Worm (Caenorhabditis elegans): Measurements from ENCODE around the gene W06H8.2.

DNA sequence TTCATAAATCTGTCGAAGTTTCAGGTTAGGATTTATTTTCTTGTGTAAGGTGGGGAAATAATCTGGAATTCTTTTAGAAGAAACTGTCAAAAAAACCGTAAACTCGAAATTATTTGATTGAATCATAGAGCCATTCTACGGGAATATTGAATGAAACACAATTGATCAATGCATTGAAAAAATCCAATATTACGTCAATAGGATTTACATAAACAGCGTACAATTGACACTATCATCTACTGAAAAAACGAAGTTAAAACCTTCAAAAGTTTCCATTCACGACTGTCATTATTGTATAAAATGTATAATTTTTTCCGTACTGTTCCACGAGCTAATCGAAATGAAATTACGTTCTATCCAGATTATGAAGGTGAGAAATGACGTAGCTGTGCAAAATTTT is 2.0 kb downstream of the W06H8.2 start, which contains the start of gene rme-1:
- TF ChIP-seq elt-1 (tag; optimal IDR thresholded peaks at IDR 0.05) (no peak), lsy-2 (tag; optimal IDR thresholded peaks at IDR 0.05) (no peak), unc-62 (GFP tag; optimal IDR thresholded peaks at IDR 0.05) (no peak), ztf-11 (tag; optimal IDR thresholded peaks at IDR 0.05) (no peak), ZK546.5 (tag; optimal IDR thresholded peaks at IDR 0.05) (no peak), snpc-4 (tag; optimal IDR thresholded peaks at IDR 0.05) (no peak), mab-5 (tag; optimal IDR thresholded peaks at IDR 0.05) (no peak), dmd-4 (tag; optimal IDR thresholded peaks at IDR 0.05) (no peak), lin-13 (GFP tag; optimal IDR thresholded peaks at IDR 0.05) (no peak), unc-39 (tag; optimal IDR thresholded peaks at IDR 0.05) (no peak), nhr-6 (tag; optimal IDR thresholded peaks at IDR 0.05) (no peak), mdl-1 (tag; optimal IDR thresholded peaks at IDR 0.05) (no peak)

Data from whole organism, L2 larva.